Fruit fly (Drosophila melanogaster): ENCODE results near the gene Hyls1.

Gene Hyls1

DNA sequence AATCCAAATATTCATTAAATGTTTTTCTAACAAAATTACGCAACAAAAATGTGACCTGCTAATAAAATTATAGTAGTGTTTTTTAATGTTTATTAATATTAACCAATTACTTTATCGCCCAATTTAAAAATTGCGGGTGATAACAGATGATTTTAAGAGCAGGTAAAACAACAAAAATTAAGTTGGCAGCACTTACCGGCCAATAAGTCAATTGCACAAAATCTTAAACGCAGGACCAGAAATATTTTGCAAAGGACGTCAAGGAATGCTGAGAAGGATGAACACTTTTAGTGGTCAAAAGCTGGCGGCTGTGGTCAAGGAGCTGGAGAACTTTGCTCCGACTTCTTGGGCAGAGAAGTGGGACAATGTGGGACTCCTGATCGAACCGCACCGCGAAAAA lies 25.5 kb downstream of the Hyls1 start, which contains the start of gene CG4278 (continued):
- no peak for TF ChIP-seq sna (GFP tag; IDR thresholded peaks at IDR 0.05; ENCODE audit: partially characterized antibody)
- TF ChIP-seq maf-S (GFP tag; optimal IDR thresholded peaks at IDR 0.05) = no peak
- TF ChIP-seq CTCF (GFP tag; optimal IDR thresholded peaks at IDR 0.05) = no peak
- TF ChIP-seq pb (GFP tag; optimal IDR thresholded peaks at IDR 0.05) = no peak
- TF ChIP-seq repo (GFP tag; optimal IDR thresholded peaks at IDR 0.05) = no peak
- no peak for TF ChIP-seq CG6765 (GFP tag; optimal IDR thresholded peaks at IDR 0.05)
- no peak for TF ChIP-seq Nf-YA (GFP tag; IDR thresholded peaks at IDR 0.05)
- TF ChIP-seq MBD-R2 (GFP tag; IDR thresholded peaks at IDR 0.05) = peak; percentile 81
- no peak for TF ChIP-seq CG12744 (GFP tag; optimal IDR thresholded peaks at IDR 0.05)
- TF ChIP-seq exex (tag; optimal IDR thresholded peaks at IDR 0.05) = no peak
- no peak for TF ChIP-seq insv (GFP tag; optimal IDR thresholded peaks at IDR 0.05)
- TF ChIP-seq CG6683 (GFP tag; optimal IDR thresholded peaks at IDR 0.05) = no peak
- no peak for TF ChIP-seq Lhr (GFP tag; optimal IDR thresholded peaks at IDR 0.05)
- no peak for TF ChIP-seq D19A (tag; optimal IDR thresholded peaks at IDR 0.05)
- no peak for TF ChIP-seq CG16779 (GFP tag; IDR thresholded peaks at IDR 0.05)
- no peak for TF ChIP-seq Camta (GFP tag; optimal IDR thresholded peaks at IDR 0.05)
- no peak for TF ChIP-seq Taf1 (GFP tag; IDR thresholded peaks at IDR 0.05)
- TF ChIP-seq trem (tag; optimal IDR thresholded peaks at IDR 0.05) = peak; percentile 99
- no peak for TF ChIP-seq Meics (GFP tag; optimal IDR thresholded peaks at IDR 0.05)
- TF ChIP-seq CG31224 (GFP tag; IDR thresholded peaks at IDR 0.05) = no peak
- no peak for TF ChIP-seq CG8924 (tag; optimal IDR thresholded peaks at IDR 0.05)
- no peak for TF ChIP-seq CG3726 (GFP tag; IDR thresholded peaks at IDR 0.05)
- TF ChIP-seq CG8765 (GFP tag; IDR thresholded peaks at IDR 0.05) = no peak
- TF ChIP-seq zfh1 (GFP tag; IDR thresholded peaks at IDR 0.05) = no peak
- TF ChIP-seq CkIIα-i1 (GFP tag; IDR thresholded peaks at IDR 0.05) = no peak
- TF ChIP-seq MESR4 (GFP tag; optimal IDR thresholded peaks at IDR 0.05) = peak; percentile 25
- TF ChIP-seq CG11456 (GFP tag; IDR thresholded peaks at IDR 0.05) = no peak
- no peak for TF ChIP-seq az2 (GFP tag; optimal IDR thresholded peaks at IDR 0.05)
- TF ChIP-seq NfI (GFP tag; optimal IDR thresholded peaks at IDR 0.05) = no peak
- TF ChIP-seq CG30020 (tag; optimal IDR thresholded peaks at IDR 0.05) = peak; percentile 0
- no peak for TF ChIP-seq ewg (GFP tag; optimal IDR thresholded peaks at IDR 0.05)
- no peak for TF ChIP-seq CG2116 (GFP tag; optimal IDR thresholded peaks at IDR 0.05)
- TF ChIP-seq tio (GFP tag; optimal IDR thresholded peaks at IDR 0.05) = no peak
- TF ChIP-seq Med (GFP tag) = no peak
- TF ChIP-seq Fer1 (GFP tag; optimal IDR thresholded peaks at IDR 0.05) = no peak
- no peak for TF ChIP-seq Lpt (GFP tag; optimal IDR thresholded peaks at IDR 0.05)
- TF ChIP-seq CG9215 (GFP tag; IDR thresholded peaks at IDR 0.05) = no peak
- no peak for TF ChIP-seq jigr1 (GFP tag; IDR thresholded peaks at IDR 0.05)
- TF ChIP-seq CG14710 (tag; optimal IDR thresholded peaks at IDR 0.05) = peak; percentile 29
- no peak for TF ChIP-seq CG13123 (GFP tag; optimal IDR thresholded peaks at IDR 0.05)
- TF ChIP-seq hb (GFP tag; IDR thresholded peaks at IDR 0.05; ENCODE audit: partially characterized antibody) = no peak
- no peak for TF ChIP-seq CG43689 (GFP tag; IDR thresholded peaks at IDR 0.05)
- no peak for TF ChIP-seq CG4854 (GFP tag; optimal IDR thresholded peaks at IDR 0.05)
